Worm (Caenorhabditis elegans) whole organism, L4/young adult: ENCODE data around the gene F20D6.2.

Source experiments
- W03F9.2 ChIP-seq: fragments of 150-350 bp; optimal IDR thresholded peaks from 2 replicates; lab custom pipeline; 2014; ENCODE audit warnings: missing biosample characterization, missing genetic modification characterization
- dao-5 ChIP-seq: sonication (generic microtip); optimal IDR thresholded peaks from 2 replicates; lab custom pipeline; 2016; ENCODE audit warnings: missing genotype, missing genetic modification characterization, moderate library complexity, missing compliant biosample characterization
- him-1 ChIP-seq: sonication (generic microtip); optimal IDR thresholded peaks from 2 replicates; lab custom pipeline; 2016; ENCODE audit warnings: missing genotype, missing genetic modification reagents, missing genetic modification characterization, missing compliant biosample characterization

DNA sequence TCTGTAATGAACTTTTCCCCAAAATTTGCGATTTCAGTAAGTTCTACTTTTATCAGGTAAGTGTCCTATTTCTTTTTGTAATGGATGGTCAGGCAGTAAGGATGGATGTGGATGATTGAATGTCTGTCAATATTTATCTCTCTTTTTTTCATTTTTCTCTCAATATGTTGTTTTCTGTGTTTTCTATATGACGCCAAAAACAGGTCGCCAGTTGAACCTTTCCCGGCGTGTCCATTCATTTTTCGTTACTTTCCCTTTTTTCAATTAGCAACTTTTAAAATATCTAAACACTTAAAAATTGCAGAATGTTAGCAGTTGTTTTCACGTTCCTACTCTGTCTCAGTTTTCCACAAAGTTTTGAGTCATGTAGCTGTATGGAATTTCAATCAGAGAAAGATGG, 21.1 kb downstream of the F20D6.2 start, which contains the start of gene timp-1:
- TF ChIP-seq W03F9.2 (tag; lab: Kevin White, UChicago) (no peak), him-1 (tag; lab: Kevin White, UChicago) (no peak), dao-5 (tag; lab: Kevin White, UChicago) (no peak)
